Worm (Caenorhabditis elegans) whole organism, young adult: ENCODE measurements around the gene C15H9.9.

Source experiments
- F55B11.4 ChIP-seq: sonication (generic microtip); optimal IDR thresholded peaks from 2 replicates; lab custom pipeline; 2016; ENCODE audit warnings: missing compliant biosample characterization, missing genetic modification characterization, borderline replicate concordance; ENCODE audit not compliant: insufficient read depth
- Y53F4B.3 ChIP-seq: fragments of 200-800 bp; sonication (Bioruptor generic); IDR thresholded peaks from 2 replicates; pipeline ENCODE4 v1.3.6; 2022; ENCODE audit warnings: missing genetic modification reagents, missing genetic modification characterization, missing compliant biosample characterization
- Y67H2A.10 ChIP-seq: fragments of 200-800 bp; sonication (Bioruptor generic); conservative IDR thresholded peaks from 2 replicates; pipeline ENCODE4 v1.3.6; 2022; ENCODE audit warnings: missing genetic modification reagents, missing genetic modification characterization, missing compliant biosample characterization
- akir-1 ChIP-seq: fragments of 200-800 bp; sonication (Bioruptor generic); optimal IDR thresholded peaks from 2 replicates; lab custom pipeline; 2018; ENCODE audit warnings: mild to moderate bottlenecking, missing genetic modification characterization, moderate library complexity, missing compliant biosample characterization
- aptf-3 ChIP-seq: fragments of 200-800 bp; sonication (Bioruptor generic); IDR thresholded peaks from 2 replicates; pipeline ENCODE4 v1.3.6; 2022; ENCODE audit warnings: missing genetic modification characterization, missing compliant biosample characterization
- attf-3 ChIP-seq: fragments of 200-800 bp; sonication (Bioruptor generic); conservative IDR thresholded peaks from 2 replicates; pipeline ENCODE4 v1.3.6; 2022; ENCODE audit warnings: missing genetic modification reagents, missing genetic modification characterization, missing compliant biosample characterization
- ccch-3 ChIP-seq: fragments of 200-800 bp; sonication (Bioruptor generic); optimal IDR thresholded peaks from 2 replicates; lab custom pipeline; 2018; ENCODE audit warnings: mild to moderate bottlenecking, missing genetic modification characterization, missing compliant biosample characterization
- cebp-1 ChIP-seq, 2 experiments: fragments of 200-800 bp in 1 of 2; sonication (Bioruptor generic) in 1 of 2; sonication (generic microtip) in 1 of 2; IDR thresholded peaks in 1 of 2; optimal IDR thresholded peaks in 1 of 2; 2 replicates each; pipeline versions ENCODE4 v1.3.6 to Lab custom; 2017 to 2022; ENCODE audit warnings: missing compliant biosample characterization in 2 of 2, missing genetic modification characterization in 2 of 2, mild to moderate bottlenecking in 1 of 2, missing genetic modification reagents in 1 of 2, moderate library complexity in 1 of 2
- cebp-2 ChIP-seq: fragments of 200-800 bp; sonication (Bioruptor generic); IDR thresholded peaks from 2 replicates; pipeline ENCODE4 v1.3.6; 2022; ENCODE audit warnings: missing genetic modification characterization, missing compliant biosample characterization
- ceh-100 ChIP-seq: fragments of 200-800 bp; sonication (Bioruptor generic); IDR thresholded peaks from 2 replicates; pipeline ENCODE4 v1.3.6; 2022; ENCODE audit warnings: missing genetic modification reagents, missing genetic modification characterization, missing compliant biosample characterization
- ceh-27 ChIP-seq: fragments of 200-800 bp; sonication (Bioruptor generic); optimal IDR thresholded peaks from 2 replicates; lab custom pipeline; 2018; ENCODE audit warnings: mild to moderate bottlenecking, missing genetic modification characterization, moderate library complexity, missing compliant biosample characterization
- efl-1 ChIP-seq: fragments of 150-350 bp; optimal IDR thresholded peaks from 2 replicates; lab custom pipeline; 2014; ENCODE audit warnings: missing biosample characterization, missing genetic modification reagents, missing genetic modification characterization
- egrh-3 ChIP-seq: fragments of 200-800 bp; sonication (Bioruptor generic); IDR thresholded peaks from 2 replicates; pipeline ENCODE4 v1.3.6; 2022; ENCODE audit warnings: missing genetic modification reagents, missing genetic modification characterization, missing compliant biosample characterization
- ets-4 ChIP-seq: fragments of 200-800 bp; sonication (Bioruptor generic); optimal IDR thresholded peaks from 2 replicates; lab custom pipeline; 2018; ENCODE audit warnings: mild to moderate bottlenecking, missing genetic modification characterization, missing compliant biosample characterization
- him-1 ChIP-seq: sonication (generic microtip); optimal IDR thresholded peaks from 2 replicates; lab custom pipeline; 2016; ENCODE audit warnings: missing genotype, missing genetic modification reagents, missing genetic modification characterization, missing compliant biosample characterization
- hsf-1 ChIP-seq: fragments of 200-800 bp; sonication (Bioruptor generic); IDR thresholded peaks from 2 replicates; pipeline ENCODE4 v1.3.6; 2022; ENCODE audit warnings: missing genetic modification reagents, missing genetic modification characterization, missing compliant biosample characterization
- lsl-1 ChIP-seq: fragments of 200-800 bp; sonication (Bioruptor generic); optimal IDR thresholded peaks from 2 replicates; lab custom pipeline; 2018; ENCODE audit warnings: mild to moderate bottlenecking, missing genetic modification characterization, moderate library complexity, missing compliant biosample characterization
- mcd-1 ChIP-seq: fragments of 200-800 bp; sonication (Bioruptor generic); IDR thresholded peaks from 2 replicates; pipeline ENCODE4 v1.3.6; 2022; ENCODE audit warnings: missing genetic modification reagents, missing genetic modification characterization, missing compliant biosample characterization
- nfya-2 ChIP-seq: fragments of 200-800 bp; sonication (Bioruptor generic); IDR thresholded peaks from 2 replicates; pipeline ENCODE4 v1.3.6; 2022; ENCODE audit warnings: missing genetic modification reagents, missing genetic modification characterization, missing compliant biosample characterization
- nhr-120 ChIP-seq: fragments of 200-800 bp; sonication (Bioruptor generic); IDR thresholded peaks from 2 replicates; pipeline ENCODE4 v1.3.6; 2022; ENCODE audit warnings: missing genetic modification characterization, missing compliant biosample characterization
- pbrm-1 ChIP-seq: fragments of 200-800 bp; sonication (Bioruptor generic); IDR thresholded peaks from 2 replicates; pipeline ENCODE4 v1.3.6; 2022; ENCODE audit warnings: missing genetic modification reagents, missing genetic modification characterization, missing compliant biosample characterization
- rcor-1 ChIP-seq: fragments of 200-800 bp; sonication (Bioruptor generic); IDR thresholded peaks from 2 replicates; pipeline ENCODE4 v1.3.6; 2022; ENCODE audit warnings: missing genetic modification reagents, missing genetic modification characterization, missing compliant biosample characterization
- rpc-1 ChIP-seq, 2 experiments: fragments of 150-350 bp in 1 of 2; sonication (generic microtip) in 1 of 2; optimal IDR thresholded peaks; 2 replicates each; lab custom pipeline; 2014 to 2018; ENCODE audit warnings: missing biosample characterization in 1 of 2, missing genetic modification characterization in 1 of 2, missing genetic modification reagents in 1 of 2, missing genotype in 1 of 2
- sdz-38 ChIP-seq: sonication (generic microtip); optimal IDR thresholded peaks from 2 replicates; lab custom pipeline; 2016; ENCODE audit warnings: missing genotype, missing genetic modification characterization, missing compliant biosample characterization
- snpc-1.1 ChIP-seq: sonication (generic microtip); optimal IDR thresholded peaks from 2 replicates; lab custom pipeline; 2017; ENCODE audit warnings: missing genetic modification characterization, mild to moderate bottlenecking, missing compliant biosample characterization, antibody characterized with exemption, moderate library complexity, missing genotype, missing genetic modification reagents; ENCODE audit not compliant: insufficient read depth
- snpc-4 ChIP-seq, 5 experiments: fragments of 150-350 bp in 1 of 5; sonication (generic microtip) in 4 of 5; optimal IDR thresholded peaks; 2 replicates each; lab custom pipeline; 2014 to 2018; ENCODE audit warnings: missing genetic modification characterization in 5 of 5, missing biosample characterization in 3 of 5, antibody characterized with exemption in 2 of 5, mild to moderate bottlenecking in 2 of 5, missing compliant biosample characterization in 2 of 5, missing genotype in 2 of 5, moderate library complexity in 2 of 5, missing genetic modification reagents in 1 of 5
- zim-3 ChIP-seq: sonication (generic microtip); optimal IDR thresholded peaks from 2 replicates; lab custom pipeline; 2017; ENCODE audit warnings: mild to moderate bottlenecking, missing genetic modification characterization, moderate library complexity, missing compliant biosample characterization
- ztf-25 ChIP-seq: fragments of 200-800 bp; sonication (Bioruptor generic); IDR thresholded peaks from 2 replicates; pipeline ENCODE4 v1.3.6; 2022; ENCODE audit warnings: missing genetic modification reagents, missing genetic modification characterization, missing compliant biosample characterization

Gene C15H9.9

DNA sequence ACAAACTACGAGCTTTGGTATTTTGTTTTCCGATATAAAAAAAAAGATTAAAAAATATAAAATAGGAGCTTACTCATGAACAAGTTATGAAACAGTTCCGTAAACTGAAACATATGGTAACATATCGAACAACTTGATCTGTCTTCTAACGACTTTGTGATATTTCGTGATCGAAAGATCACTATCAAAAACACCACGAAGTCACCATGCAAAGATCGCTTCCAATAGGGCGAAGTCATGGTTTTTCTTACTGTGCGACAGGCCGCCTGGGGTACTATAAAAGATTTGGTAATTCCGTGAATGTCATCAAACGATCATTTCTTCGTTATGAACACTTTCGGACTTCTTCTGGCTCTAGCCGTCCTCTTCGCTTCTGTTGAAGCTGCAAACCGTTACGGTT is 45.4 kb downstream of the C15H9.9 start, which contains the start of gene C45B2.3:
TSS of gene C45B2.3 (plus strand) at position 301 of the 400 bp plus-strand sequence.
- TF ChIP-seq ets-4 (GFP tag; lab: Kevin White, UChicago) (no peak), egrh-3 (no peak), attf-3 (GFP tag; lab: Robert Waterston, UW) (no peak), cebp-1 (GFP tag; IDR thresholded peaks at IDR 0.05; lab: Robert Waterston, UW) (no peak), cebp-1 (tag; optimal IDR thresholded peaks at IDR 0.05; lab: Kevin White, UChicago) (no peak), sdz-38 (tag; lab: Kevin White, UChicago) (no peak), snpc-1.1 (tag; lab: Kevin White, UChicago) (no peak), Y67H2A.10 (no peak), ceh-100 (no peak), efl-1 (GFP tag; lab: Kevin White, UChicago) (no peak), Y53F4B.3 (GFP tag; lab: Robert Waterston, UW) (no peak), hsf-1 (GFP tag; lab: Robert Waterston, UW) (no peak), F55B11.4 (tag; lab: Kevin White, UChicago) (no peak), cebp-2 (GFP tag; lab: Robert Waterston, UW) (no peak), nfya-2 (no peak), aptf-3 (GFP tag; lab: Robert Waterston, UW) (no peak), nhr-120 (no peak)

DNA sequence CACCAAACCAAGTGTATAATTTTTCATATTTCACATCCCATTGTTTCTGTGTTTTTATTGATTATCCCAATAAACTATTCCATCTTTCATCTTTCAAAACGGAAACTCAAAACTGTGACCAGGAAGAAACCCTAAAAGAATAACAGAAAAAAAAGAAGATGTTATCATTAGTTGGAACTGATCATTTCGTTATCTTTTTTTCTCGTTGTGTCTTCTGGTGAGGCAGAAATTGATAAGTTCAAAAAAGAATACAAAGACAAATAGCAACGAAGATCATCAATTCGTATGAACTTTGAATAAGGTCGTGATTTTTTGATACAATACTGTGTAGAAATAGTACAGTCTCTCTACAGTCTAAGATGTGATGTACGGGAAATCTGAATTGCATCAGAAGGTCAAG is 46.3 kb downstream of the C15H9.9 start:
- TF ChIP-seq akir-1 (GFP tag; lab: Kevin White, UChicago) (no peak), mcd-1 (GFP tag; lab: Robert Waterston, UW) (no peak), ceh-27 (GFP tag; lab: Kevin White, UChicago) (no peak), him-1 (no peak), zim-3 (tag; lab: Kevin White, UChicago) (no peak), lsl-1 (no peak), Y67H2A.10 (no peak), snpc-4 (GFP tag; optimal IDR thresholded peaks at IDR 0.05; lab: Kevin White, UChicago) (no peak), snpc-4 (tag; optimal IDR thresholded peaks at IDR 0.05; lab: Kevin White, UChicago) (no peak), ztf-25 (GFP tag; lab: Robert Waterston, UW) (no peak), rpc-1 (optimal IDR thresholded peaks at IDR 0.05; lab: Kevin White, UChicago) (no peak), rpc-1 (tag; optimal IDR thresholded peaks at IDR 0.05; lab: Kevin White, UChicago) (no peak), rcor-1 (no peak), ccch-3 (GFP tag; lab: Kevin White, UChicago) (no peak), pbrm-1 (GFP tag; lab: Robert Waterston, UW) (no peak)
